Fruit fly (Drosophila melanogaster): Measurements from ENCODE around the gene out.

The out gene

dm6 chrX:19297899-19298784 lies 23.8 kb downstream of the out start, which contains the start of gene CG8034 (continued):
- TF ChIP-seq CG13894 (tag; optimal IDR thresholded peaks at IDR 0.05): peak; percentile 95
- TF ChIP-seq HLH3B (GFP tag; IDR thresholded peaks at IDR 0.05): peak; percentile 94
- TF ChIP-seq CG11723 (GFP tag; optimal IDR thresholded peaks at IDR 0.05): peak; percentile 96
- TF ChIP-seq CG4404 (GFP tag; IDR thresholded peaks at IDR 0.05): peak; percentile 97
- TF ChIP-seq otp (GFP tag; IDR thresholded peaks at IDR 0.05): peak; percentile 86
- peak; percentile 90 to 97 for TF ChIP-seq Pdp1 (GFP tag; optimal IDR thresholded peaks at IDR 0.05)
- TF ChIP-seq peb (GFP tag; IDR thresholded peaks at IDR 0.05): peak; percentile 90
- TF ChIP-seq gcm2 (GFP tag; optimal IDR thresholded peaks at IDR 0.05): peak; percentile 87
- TF ChIP-seq oc (tag; optimal IDR thresholded peaks at IDR 0.05): peak; percentile 93
- TF ChIP-seq NfI (GFP tag; optimal IDR thresholded peaks at IDR 0.05): peak; percentile 98
- peak; percentile 97 for TF ChIP-seq dpn (GFP tag; optimal IDR thresholded peaks at IDR 0.05)
- peak; percentile 46; the same call in 1 of the 2 replicates for TF ChIP-seq amos (GFP tag; IDR thresholded peaks at IDR 0.05; ENCODE audit: partially characterized antibody)
- TF ChIP-seq shn (GFP tag; optimal IDR thresholded peaks at IDR 0.05): peak; percentile 96
- peak; percentile 93 for TF ChIP-seq CG32772 (GFP tag; IDR thresholded peaks at IDR 0.05)
- peak; percentile 95 for TF ChIP-seq vvl (GFP tag; IDR thresholded peaks at IDR 0.05)
- TF ChIP-seq sim (GFP tag; IDR thresholded peaks at IDR 0.05): peak; percentile 90
- peak; percentile 94 for TF ChIP-seq sisA (GFP tag; IDR thresholded peaks at IDR 0.05)
- TF ChIP-seq Meics (GFP tag; optimal IDR thresholded peaks at IDR 0.05): peak; percentile 97
- TF ChIP-seq Ravus (GFP tag; IDR thresholded peaks at IDR 0.05): peak; percentile 71
- peak; percentile 79 for TF ChIP-seq pros (GFP tag; optimal IDR thresholded peaks at IDR 0.05)
- peak; percentile 91 for TF ChIP-seq en (GFP tag; optimal IDR thresholded peaks at IDR 0.05)
- peak; percentile 90 for TF ChIP-seq CG10959 (GFP tag; IDR thresholded peaks at IDR 0.05)
- peak; percentile 95 for TF ChIP-seq Atf3 (GFP tag; optimal IDR thresholded peaks at IDR 0.05)
- TF ChIP-seq ab (GFP tag; optimal IDR thresholded peaks at IDR 0.05): peak; percentile 84
- peak; percentile 50 for TF ChIP-seq bigmax (GFP tag; optimal IDR thresholded peaks at IDR 0.05)
- TF ChIP-seq HHEX (GFP tag; optimal IDR thresholded peaks at IDR 0.05): peak; percentile 97
- peak; percentile 96 for TF ChIP-seq gcm (GFP tag; optimal IDR thresholded peaks at IDR 0.05)
- TF ChIP-seq Blimp-1 (GFP tag; optimal IDR thresholded peaks at IDR 0.05): peak; percentile 92
- TF ChIP-seq ken (GFP tag; IDR thresholded peaks at IDR 0.05): peak; percentile 85
- peak; percentile 98 for TF ChIP-seq lab (GFP tag; optimal IDR thresholded peaks at IDR 0.05)
- peak; percentile 96 for TF ChIP-seq CG31441 (GFP tag; IDR thresholded peaks at IDR 0.05)
- TF ChIP-seq lov (optimal IDR thresholded peaks at IDR 0.05): no peak
- peak; percentile 83; the same call in 2 of the 3 replicates for TF ChIP-seq lov (GFP tag; IDR thresholded peaks at IDR 0.05)
- peak; percentile 83 for TF ChIP-seq ro (GFP tag; IDR thresholded peaks at IDR 0.05)
- peak; percentile 93 for TF ChIP-seq Vsx1 (GFP tag; optimal IDR thresholded peaks at IDR 0.05)
- no peak for TF ChIP-seq tna (GFP tag; IDR thresholded peaks at IDR 0.05; ENCODE audit: partially characterized antibody)
- peak; percentile 96 for TF ChIP-seq Xrp1 (GFP tag; IDR thresholded peaks at IDR 0.05)
- peak; percentile 80 for TF ChIP-seq E2f2 (GFP tag; IDR thresholded peaks at IDR 0.05)
- TF ChIP-seq unc-4 (GFP tag; IDR thresholded peaks at IDR 0.05; ENCODE audit: partially characterized antibody): no peak
- TF ChIP-seq CG10321 (GFP tag; IDR thresholded peaks at IDR 0.05): peak; percentile 54
- peak; percentile 93 for TF ChIP-seq tap (tag; optimal IDR thresholded peaks at IDR 0.05)
- peak in 1 of 2 experiments; percentile 68 for TF ChIP-seq crp (GFP tag; optimal IDR thresholded peaks at IDR 0.05)
- peak; percentile 95 for TF ChIP-seq so (GFP tag; IDR thresholded peaks at IDR 0.05)
- TF ChIP-seq CG11456 (GFP tag; IDR thresholded peaks at IDR 0.05): peak; percentile 91
- TF ChIP-seq mirr (GFP tag; optimal IDR thresholded peaks at IDR 0.05): peak; percentile 92
- TF ChIP-seq CG15601 (tag; optimal IDR thresholded peaks at IDR 0.05): peak; percentile 95
- TF ChIP-seq Dref (GFP tag; IDR thresholded peaks at IDR 0.05): peak; percentile 36; the same call in 1 of the 2 replicates
- TF ChIP-seq sens-2 (GFP tag; IDR thresholded peaks at IDR 0.05): peak; percentile 77
- peak; percentile 90 for TF ChIP-seq CG2889 (GFP tag; IDR thresholded peaks at IDR 0.05)

Measured in whole organism, embryonic.